Worm (Caenorhabditis elegans) whole organism, L3 larva: ENCODE results near the gene gpc-1.

Experiments
- R02D3.7 ChIP-seq: fragments of 150-350 bp; optimal IDR thresholded peaks from 2 replicates; lab custom pipeline; 2014; ENCODE audit warnings: missing biosample characterization, missing genetic modification characterization
- aly-2 ChIP-seq: fragments of 150-350 bp; optimal IDR thresholded peaks from 2 replicates; lab custom pipeline; 2014; ENCODE audit warnings: missing biosample characterization, missing genetic modification characterization
- ama-1 ChIP-seq: fragments of 150-350 bp; optimal IDR thresholded peaks from 2 replicates; lab custom pipeline; 2018
- ceh-16 ChIP-seq: sonication (generic microtip); optimal IDR thresholded peaks from 2 replicates; lab custom pipeline; 2017; ENCODE audit warnings: missing biosample characterization, missing genetic modification characterization
- ceh-28 ChIP-seq: fragments of 150-350 bp; optimal IDR thresholded peaks from 2 replicates; lab custom pipeline; 2014; ENCODE audit warnings: missing biosample characterization, missing genetic modification reagents, missing genetic modification characterization
- ceh-82 ChIP-seq: fragments of 150-350 bp; optimal IDR thresholded peaks from 2 replicates; lab custom pipeline; 2014; ENCODE audit warnings: missing biosample characterization, missing genetic modification characterization
- daf-12 ChIP-seq: fragments of 150-350 bp; optimal IDR thresholded peaks from 2 replicates; lab custom pipeline; 2014; ENCODE audit warnings: missing biosample characterization, missing genetic modification reagents, missing genetic modification characterization
- egl-27 ChIP-seq: sonication (generic microtip); optimal IDR thresholded peaks from 4 replicates; lab custom pipeline; 2017; ENCODE audit warnings: missing biosample characterization, missing genetic modification reagents, missing genetic modification characterization
- egl-5 ChIP-seq: fragments of 150-350 bp; optimal IDR thresholded peaks from 2 replicates; lab custom pipeline; 2017; ENCODE audit warnings: missing biosample characterization, missing genetic modification reagents, missing genetic modification characterization, inconsistent platforms
- elt-1 ChIP-seq: fragments of 150-350 bp; optimal IDR thresholded peaks from 2 replicates; lab custom pipeline; 2014; ENCODE audit warnings: missing biosample characterization, missing genetic modification characterization
- elt-2 ChIP-seq: sonication (generic microtip); optimal IDR thresholded peaks from 2 replicates; lab custom pipeline; 2016; ENCODE audit warnings: missing genetic modification reagents, mild to moderate bottlenecking, missing genetic modification characterization, missing compliant biosample characterization
- elt-3 ChIP-seq, 3 experiments: fragments of 150-350 bp in 1 of 3; sonication (generic microtip) in 2 of 3; optimal IDR thresholded peaks; 2 replicates in 2 of 3; 4 replicates in 1 of 3; lab custom pipeline; 2014 to 2017; ENCODE audit warnings: missing biosample characterization in 3 of 3, missing genetic modification characterization in 3 of 3
- eor-1 ChIP-seq, 2 experiments: fragments of 150-350 bp; optimal IDR thresholded peaks; 2 replicates each; lab custom pipeline; 2014 to 2018; ENCODE audit warnings: missing biosample characterization in 2 of 2, missing genetic modification characterization in 2 of 2
- fkh-10 ChIP-seq: sonication (generic microtip); optimal IDR thresholded peaks from 2 replicates; lab custom pipeline; 2017; ENCODE audit warnings: missing biosample characterization, missing genetic modification reagents, missing genetic modification characterization
- fos-1 ChIP-seq: fragments of 150-350 bp; optimal IDR thresholded peaks from 2 replicates; lab custom pipeline; 2014; ENCODE audit warnings: missing biosample characterization, missing genetic modification characterization
- hmg-11 ChIP-seq: sonication (generic microtip); optimal IDR thresholded peaks from 2 replicates; lab custom pipeline; 2016; ENCODE audit warnings: missing genetic modification characterization, missing compliant biosample characterization
- jun-1 ChIP-seq: fragments of 150-350 bp; optimal IDR thresholded peaks from 2 replicates; lab custom pipeline; 2014; ENCODE audit warnings: missing biosample characterization, missing genetic modification reagents, missing genetic modification characterization
- lin-15B ChIP-seq: fragments of 150-350 bp; optimal IDR thresholded peaks from 2 replicates; lab custom pipeline; 2014; ENCODE audit warnings: missing biosample characterization, missing genetic modification characterization
- lin-39 ChIP-seq: fragments of 150-350 bp; optimal IDR thresholded peaks from 2 replicates; lab custom pipeline; 2018; ENCODE audit warnings: missing biosample characterization, missing genetic modification reagents, missing genetic modification characterization
- lsy-12 ChIP-seq: sonication (generic microtip); optimal IDR thresholded peaks from 2 replicates; lab custom pipeline; 2016; ENCODE audit warnings: mild to moderate bottlenecking, missing genetic modification characterization, missing compliant biosample characterization
- mdl-1 ChIP-seq: fragments of 150-350 bp; optimal IDR thresholded peaks from 2 replicates; lab custom pipeline; 2014; ENCODE audit warnings: missing biosample characterization, missing genetic modification characterization
- mml-1 ChIP-seq: fragments of 150-350 bp; sonication (generic microtip); optimal IDR thresholded peaks from 3 replicates; lab custom pipeline; 2014; ENCODE audit warnings: missing biosample characterization, missing genetic modification characterization
- nfya-1 ChIP-seq: sonication (generic microtip); optimal IDR thresholded peaks from 2 replicates; lab custom pipeline; 2017; ENCODE audit warnings: missing genetic modification characterization, mild to moderate bottlenecking, missing compliant biosample characterization, antibody characterized with exemption, moderate library complexity; ENCODE audit not compliant: insufficient read depth
- nhr-12 ChIP-seq: fragments of 150-350 bp; optimal IDR thresholded peaks from 2 replicates; lab custom pipeline; 2014; ENCODE audit warnings: missing biosample characterization, missing genetic modification characterization
- nhr-23 ChIP-seq: fragments of 150-350 bp; optimal IDR thresholded peaks from 2 replicates; lab custom pipeline; 2014; ENCODE audit warnings: missing biosample characterization, missing genetic modification reagents, missing genetic modification characterization
- nhr-25 ChIP-seq: sonication (generic microtip); optimal IDR thresholded peaks from 2 replicates; lab custom pipeline; 2017; ENCODE audit warnings: missing biosample characterization, missing genetic modification characterization
- nhr-43 ChIP-seq: sonication (generic microtip); optimal IDR thresholded peaks from 2 replicates; lab custom pipeline; 2016; ENCODE audit warnings: mild to moderate bottlenecking, missing genetic modification characterization, missing compliant biosample characterization; ENCODE audit not compliant: poor library complexity, severe bottlenecking
- nhr-67 ChIP-seq: fragments of 150-350 bp; optimal IDR thresholded peaks from 2 replicates; lab custom pipeline; 2014; ENCODE audit warnings: missing biosample characterization, missing genetic modification characterization
- nhr-76 ChIP-seq: fragments of 150-350 bp; sonication (generic microtip); optimal IDR thresholded peaks from 5 replicates; lab custom pipeline; 2014; ENCODE audit warnings: missing biosample characterization, missing genetic modification characterization
- nhr-77 ChIP-seq: fragments of 150-350 bp; optimal IDR thresholded peaks from 2 replicates; lab custom pipeline; 2014; ENCODE audit warnings: missing biosample characterization, missing genetic modification characterization
- pha-4 ChIP-seq: fragments of 150-350 bp; optimal IDR thresholded peaks from 2 replicates; lab custom pipeline; 2014; ENCODE audit warnings: missing biosample characterization, missing genetic modification reagents, missing genetic modification characterization
- pqm-1 ChIP-seq: fragments of 150-350 bp; optimal IDR thresholded peaks from 2 replicates; lab custom pipeline; 2017; ENCODE audit warnings: missing biosample characterization, missing genetic modification characterization, inconsistent platforms
- sea-2 ChIP-seq: fragments of 150-350 bp; sonication (generic microtip); optimal IDR thresholded peaks from 4 replicates; lab custom pipeline; 2014; ENCODE audit warnings: missing biosample characterization, missing genetic modification reagents, missing genetic modification characterization
- snpc-4 ChIP-seq: fragments of 150-350 bp; optimal IDR thresholded peaks from 2 replicates; lab custom pipeline; 2014; ENCODE audit warnings: missing biosample characterization, missing genetic modification characterization
- unc-39 ChIP-seq: sonication (generic microtip); optimal IDR thresholded peaks from 4 replicates; lab custom pipeline; 2017; ENCODE audit warnings: missing biosample characterization, missing genetic modification characterization
- zag-1 ChIP-seq: fragments of 150-350 bp; optimal IDR thresholded peaks from 2 replicates; lab custom pipeline; 2014; ENCODE audit warnings: missing biosample characterization, missing genetic modification characterization
- ztf-11 ChIP-seq: fragments of 150-350 bp; optimal IDR thresholded peaks from 2 replicates; lab custom pipeline; 2014; ENCODE audit warnings: missing biosample characterization, missing genetic modification characterization
- ztf-4 ChIP-seq: fragments of 150-350 bp; optimal IDR thresholded peaks from 2 replicates; lab custom pipeline; 2014; ENCODE audit warnings: missing biosample characterization, missing genetic modification characterization

The gpc-1 gene

ce11 chrX:12884873-12885272 is at the start of gene gpc-1:
Gene gpc-1 (minus strand): TSS chrX:12884989.
- TF ChIP-seq nhr-12 (tag; lab: Kevin White, UChicago) (no peak), daf-12 (tag; lab: Kevin White, UChicago) (no peak), pqm-1 (tag; lab: Kevin White, UChicago) (no peak), eor-1 (tag; optimal IDR thresholded peaks at IDR 0.05; lab: Kevin White, UChicago) (no peak), ceh-16 (no peak), ceh-28 (tag; lab: Kevin White, UChicago) (no peak), lin-15B (tag; lab: Kevin White, UChicago) (no peak), jun-1 (tag; lab: Kevin White, UChicago) (no peak)

ce11 chrX:12929961-12930360 is 45.2 kb upstream of the gpc-1 start, which contains the start of gene C34E7.3:
Gene C34E7.3 (plus strand): TSS chrX:12930261.
- TF ChIP-seq elt-3 (tag; optimal IDR thresholded peaks at IDR 0.05; lab: Kevin White, UChicago) = no peak
- no peak for TF ChIP-seq mdl-1 (tag; lab: Kevin White, UChicago)

- TF ChIP-seq egl-5 (tag; lab: Kevin White, UChicago) (no peak), elt-2 (tag; lab: Kevin White, UChicago) (peak; percentile 1), pqm-1 (tag; lab: Kevin White, UChicago) (peak; percentile 68), hmg-11 (tag; lab: Kevin White, UChicago) (no peak), nfya-1 (tag; lab: Kevin White, UChicago) (no peak)
- TF ChIP-seq, all 47 proteins: peak for 2
These were observed 44.0 kb upstream of the gpc-1 start for ce11 chrX:12928753-12929152.

- TF ChIP-seq lin-15B (tag; lab: Kevin White, UChicago) (no peak), fkh-10 (GFP tag; lab: Kevin White, UChicago) (no peak), aly-2 (no peak), egl-5 (tag; lab: Kevin White, UChicago) (no peak), snpc-4 (no peak), jun-1 (tag; lab: Kevin White, UChicago) (no peak), unc-39 (tag; lab: Kevin White, UChicago) (no peak), ceh-82 (tag; lab: Kevin White, UChicago) (no peak), fos-1 (no peak), egl-27 (tag; lab: Kevin White, UChicago) (no peak), nhr-12 (tag; lab: Kevin White, UChicago) (no peak), mml-1 (tag; lab: Kevin White, UChicago) (no peak), nhr-23 (tag; lab: Kevin White, UChicago) (no peak)
- TF ChIP-seq, all 47 proteins: peak for 0
These were observed 42.2 kb upstream of the gpc-1 start for ce11 chrX:12926998-12927397.

- TF ChIP-seq snpc-4 (no peak), lin-39 (no peak), ztf-4 (tag; lab: Kevin White, UChicago) (no peak), ztf-11 (tag; lab: Kevin White, UChicago) (no peak), pha-4 (tag; lab: Kevin White, UChicago) (no peak), mdl-1 (tag; lab: Kevin White, UChicago) (no peak), nhr-76 (tag; lab: Kevin White, UChicago) (no peak), lsy-12 (tag; lab: Kevin White, UChicago) (no peak), nhr-77 (tag; lab: Kevin White, UChicago) (no peak), nfya-1 (tag; lab: Kevin White, UChicago) (no peak), nhr-25 (tag; lab: Kevin White, UChicago) (no peak), nhr-67 (tag; lab: Kevin White, UChicago) (no peak), fos-1 (no peak), jun-1 (tag; lab: Kevin White, UChicago) (no peak)
These were observed 33.7 kb upstream of the gpc-1 start for ce11 chrX:12918454-12918853.

- no peak for TF ChIP-seq daf-12 (tag; lab: Kevin White, UChicago)
- TF ChIP-seq nfya-1 (tag; lab: Kevin White, UChicago) = no peak
- TF ChIP-seq elt-1 (tag; lab: Kevin White, UChicago) = no peak
- TF ChIP-seq egl-5 (tag; lab: Kevin White, UChicago) = no peak
- no peak for TF ChIP-seq lsy-12 (tag; lab: Kevin White, UChicago)
- no peak for TF ChIP-seq nhr-77 (tag; lab: Kevin White, UChicago)
- no peak for TF ChIP-seq R02D3.7 (tag; lab: Kevin White, UChicago)
- no peak for TF ChIP-seq ama-1 (lab: Kevin White, UChicago)
- no peak for TF ChIP-seq nhr-23 (tag; lab: Kevin White, UChicago)
- no peak for TF ChIP-seq lin-15B (tag; lab: Kevin White, UChicago)
- no peak for TF ChIP-seq nhr-43
- no peak for TF ChIP-seq mml-1 (tag; lab: Kevin White, UChicago)
- no peak for TF ChIP-seq zag-1 (tag; lab: Kevin White, UChicago)
- TF ChIP-seq eor-1 (tag; optimal IDR thresholded peaks at IDR 0.05; lab: Kevin White, UChicago) = no peak
- no peak for TF ChIP-seq sea-2 (GFP tag; lab: Kevin White, UChicago)
- TF ChIP-seq nhr-25 (tag; lab: Kevin White, UChicago) = no peak
- TF ChIP-seq aly-2 = no peak
- TF ChIP-seq ceh-28 (tag; lab: Kevin White, UChicago) = no peak
- TF ChIP-seq, all 47 proteins: peak for 0
These were observed 31.6 kb upstream of the gpc-1 start for ce11 chrX:12916418-12916817.
